Fruit fly (Drosophila melanogaster): Measurements from ENCODE around the gene mtgo.

mtgo gene

DNA sequence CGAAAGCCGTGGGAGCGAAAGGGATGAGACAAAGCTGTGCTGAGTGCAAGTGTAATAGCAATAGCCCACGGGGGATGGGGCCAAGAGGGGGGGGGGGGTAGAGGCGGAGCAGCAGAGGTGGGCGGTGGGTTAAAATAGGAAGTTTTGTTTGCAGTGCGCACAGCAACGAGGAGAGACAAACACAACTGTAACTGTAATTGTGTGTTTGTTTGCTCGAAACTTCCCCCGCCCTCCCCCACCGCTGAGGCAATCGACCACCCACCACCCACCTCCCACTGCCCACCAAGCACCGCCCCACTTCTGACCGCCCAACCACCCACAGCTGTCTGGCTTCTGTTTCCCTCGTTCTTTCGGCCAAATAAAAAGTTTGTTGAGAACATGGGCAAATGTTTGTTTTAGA lies 4.0 kb upstream of the mtgo start (continued):
- TF ChIP-seq Dek (tag; optimal IDR thresholded peaks at IDR 0.05) (no peak), Mes4 (GFP tag; optimal IDR thresholded peaks at IDR 0.05) (no peak), nau (GFP tag; optimal IDR thresholded peaks at IDR 0.05) (no peak), CG14441 (GFP tag; IDR thresholded peaks at IDR 0.05) (peak; percentile 35; the same call in 1 of the 2 replicates), CG6791 (GFP tag; IDR thresholded peaks at IDR 0.05; ENCODE audit: partially characterized antibody) (no peak), CG6683 (GFP tag; optimal IDR thresholded peaks at IDR 0.05) (no peak), BEAF-32 (GFP tag; optimal IDR thresholded peaks at IDR 0.05) (no peak), CG17612 (GFP tag; IDR thresholded peaks at IDR 0.05) (no peak), CG34422 (GFP tag; IDR thresholded peaks at IDR 0.05) (no peak), mld (GFP tag; IDR thresholded peaks at IDR 0.05; ENCODE audit: partially characterized antibody) (no peak), fru (optimal IDR thresholded peaks at IDR 0.05) (no peak), HLH4C (GFP tag; IDR thresholded peaks at IDR 0.05; ENCODE audit: partially characterized antibody) (no peak), lab (GFP tag; optimal IDR thresholded peaks at IDR 0.05) (peak; percentile 7), Dbx (GFP tag; IDR thresholded peaks at IDR 0.05) (0 out of 3 replicates have a peak, but pooled peaks have one; percentile 10), ap (GFP tag; IDR thresholded peaks at IDR 0.05) (no peak), sr (GFP tag; IDR thresholded peaks at IDR 0.05) (0 out of 3 replicates have a peak, but pooled peaks have one; percentile 35), ash1 (GFP tag; optimal IDR thresholded peaks at IDR 0.05) (no peak), pnt (GFP tag; optimal IDR thresholded peaks at IDR 0.05) (no peak), lola (GFP tag; optimal IDR thresholded peaks at IDR 0.05) (no peak), CG12744 (GFP tag; optimal IDR thresholded peaks at IDR 0.05) (no peak), CG18011 (GFP tag; optimal IDR thresholded peaks at IDR 0.05) (no peak), H15 (GFP tag; IDR thresholded peaks at IDR 0.05) (no peak), CG34224 (GFP tag; IDR thresholded peaks at IDR 0.05; ENCODE audit: partially characterized antibody) (no peak), Scr (GFP tag; IDR thresholded peaks at IDR 0.05; ENCODE audit: partially characterized antibody) (no peak), MBD-R2 (GFP tag; IDR thresholded peaks at IDR 0.05) (0 out of 2 replicates have a peak, but pooled peaks have one; percentile 13), CG15696 (tag; optimal IDR thresholded peaks at IDR 0.05) (no peak), tll (GFP tag; optimal IDR thresholded peaks at IDR 0.05) (no peak), CG2199 (GFP tag; IDR thresholded peaks at IDR 0.05) (no peak), ttk (GFP tag; IDR thresholded peaks at IDR 0.05) (no peak), CG12219 (GFP tag; optimal IDR thresholded peaks at IDR 0.05) (no peak), tio (GFP tag; optimal IDR thresholded peaks at IDR 0.05) (no peak), h (optimal IDR thresholded peaks at IDR 0.05) (no peak), bab2 (GFP tag; optimal IDR thresholded peaks at IDR 0.05) (no peak), CG15011 (GFP tag; optimal IDR thresholded peaks at IDR 0.05) (no peak), tap (tag; optimal IDR thresholded peaks at IDR 0.05) (no peak), GATAe (GFP tag; conservative IDR thresholded peaks at IDR 0.05) (no peak), CG14860 (GFP tag; IDR thresholded peaks at IDR 0.05; ENCODE audit: partially characterized antibody) (no peak), CG4404 (GFP tag; IDR thresholded peaks at IDR 0.05) (no peak), Spps (tag; optimal IDR thresholded peaks at IDR 0.05) (no peak), cas (GFP tag; IDR thresholded peaks at IDR 0.05) (no peak), ftz-f1 (GFP tag; optimal IDR thresholded peaks at IDR 0.05) (no peak), Sox100B (GFP tag; optimal IDR thresholded peaks at IDR 0.05) (no peak), Awh (GFP tag; IDR thresholded peaks at IDR 0.05) (no peak), wdn (GFP tag; IDR thresholded peaks at IDR 0.05) (no peak), ATbp (GFP tag; optimal IDR thresholded peaks at IDR 0.05) (peak; percentile 53), CG16813 (GFP tag; IDR thresholded peaks at IDR 0.05; ENCODE audit: partially characterized antibody) (no peak), br (optimal IDR thresholded peaks at IDR 0.05) (no peak), pho (GFP tag; optimal IDR thresholded peaks at IDR 0.05) (no peak), Hr78 (GFP tag; optimal IDR thresholded peaks at IDR 0.05) (no peak), CG2116 (GFP tag; optimal IDR thresholded peaks at IDR 0.05) (no peak), vvl (GFP tag; IDR thresholded peaks at IDR 0.05) (0 out of 2 replicates have a peak, but pooled peaks have one; percentile 8)

Measured in whole organism, embryonic.